Worm (Caenorhabditis elegans): ENCODE results near the gene mrpl-16.

ce11 chrIII:4655402-4655801, 48.8 kb upstream of the mrpl-16 start, which contains the start of gene T23F11.2:
- TF ChIP-seq sea-1 (GFP tag; conservative IDR thresholded peaks at IDR 0.05) (no peak), pes-1 (GFP tag; IDR thresholded peaks at IDR 0.05) (no peak), ceh-36 (tag; optimal IDR thresholded peaks at IDR 0.05) (no peak), flt-1 (GFP tag; IDR thresholded peaks at IDR 0.05) (no peak), ama-1 (optimal IDR thresholded peaks at IDR 0.05) (no peak), ets-7 (tag; optimal IDR thresholded peaks at IDR 0.05) (no peak), B0310.2 (tag; optimal IDR thresholded peaks at IDR 0.05) (no peak), tra-4 (tag; optimal IDR thresholded peaks at IDR 0.05) (no peak), tbx-37 (GFP tag; conservative IDR thresholded peaks at IDR 0.05) (no peak)
